Worm (Caenorhabditis elegans) whole organism, early embryonic: Measurements from ENCODE around the gene hda-5.

Source experiments
- B0310.2 ChIP-seq: sonication (generic microtip); optimal IDR thresholded peaks from 2 replicates; lab custom pipeline; 2016; ENCODE audit warnings: mild to moderate bottlenecking, missing genetic modification characterization, missing compliant biosample characterization
- F13C5.2 ChIP-seq: sonication (generic microtip); optimal IDR thresholded peaks from 2 replicates; lab custom pipeline; 2017; ENCODE audit warnings: mild to moderate bottlenecking, missing genetic modification characterization, inconsistent platforms, missing compliant biosample characterization
- aly-1 ChIP-seq: sonication (generic microtip); optimal IDR thresholded peaks from 2 replicates; lab custom pipeline; 2016; ENCODE audit warnings: missing genetic modification characterization, missing compliant biosample characterization
- ama-1 ChIP-seq: fragments of 150-350 bp; optimal IDR thresholded peaks from 2 replicates; lab custom pipeline; 2014
- ceh-36 ChIP-seq: sonication (generic microtip); optimal IDR thresholded peaks from 2 replicates; lab custom pipeline; 2016; ENCODE audit warnings: missing genetic modification characterization, inconsistent platforms, missing compliant biosample characterization
- ets-7 ChIP-seq: sonication (generic microtip); optimal IDR thresholded peaks from 2 replicates; lab custom pipeline; 2016; ENCODE audit warnings: missing genotype, missing genetic modification characterization, missing compliant biosample characterization
- flt-1 ChIP-seq: fragments of 200-800 bp; sonication (Bioruptor generic); IDR thresholded peaks from 2 replicates; pipeline ENCODE4 v1.3.6; 2022; ENCODE audit warnings: missing genetic modification characterization, missing compliant biosample characterization
- hmg-4 ChIP-seq: fragments of 200-800 bp; sonication (Bioruptor generic); optimal IDR thresholded peaks from 2 replicates; lab custom pipeline; 2018; ENCODE audit warnings: mild to moderate bottlenecking, missing genetic modification characterization, missing compliant biosample characterization
- hnd-1 ChIP-seq: sonication (generic microtip); optimal IDR thresholded peaks from 2 replicates; lab custom pipeline; 2016; ENCODE audit warnings: missing genetic modification characterization, missing compliant biosample characterization
- pes-1 ChIP-seq: fragments of 200-800 bp; sonication (Bioruptor generic); IDR thresholded peaks from 2 replicates; pipeline ENCODE4 v1.3.6; 2022; ENCODE audit warnings: missing genetic modification reagents, missing genetic modification characterization, missing compliant biosample characterization
- sea-1 ChIP-seq: fragments of 200-800 bp; sonication (Bioruptor generic); conservative IDR thresholded peaks from 2 replicates; pipeline ENCODE4 v1.3.6; 2022; ENCODE audit warnings: missing genetic modification characterization, missing compliant biosample characterization
- tbx-11 ChIP-seq: fragments of 200-800 bp; sonication (Bioruptor generic); IDR thresholded peaks from 2 replicates; pipeline ENCODE4 v1.3.6; 2022; ENCODE audit warnings: missing genetic modification characterization, missing compliant biosample characterization
- tbx-37 ChIP-seq: fragments of 200-800 bp; sonication (Bioruptor generic); conservative IDR thresholded peaks from 2 replicates; pipeline ENCODE4 v1.3.6; 2022; ENCODE audit warnings: missing genetic modification reagents, missing genetic modification characterization, missing compliant biosample characterization

ce11 chrII:11798737-11799136 is at the start of gene hda-5:
- TF ChIP-seq flt-1 (GFP tag; lab: Robert Waterston, UW) = no peak
- TF ChIP-seq B0310.2 (tag; lab: Kevin White, UChicago) = no peak
- no peak for TF ChIP-seq ama-1 (lab: Kevin White, UChicago)
- no peak for TF ChIP-seq F13C5.2
- TF ChIP-seq pes-1 (GFP tag; lab: Robert Waterston, UW) = no peak
- TF ChIP-seq ets-7 (tag; lab: Kevin White, UChicago) = no peak
- no peak for TF ChIP-seq tbx-11 (GFP tag; lab: Robert Waterston, UW)
- no peak for TF ChIP-seq tbx-37
- TF ChIP-seq hnd-1 (tag; lab: Kevin White, UChicago) = no peak
- no peak for TF ChIP-seq hmg-4 (GFP tag; lab: Kevin White, UChicago)
- TF ChIP-seq sea-1 = no peak
- no peak for TF ChIP-seq aly-1 (tag; lab: Kevin White, UChicago)
- no peak for TF ChIP-seq ceh-36 (tag; lab: Kevin White, UChicago)
